Worm (Caenorhabditis elegans): ENCODE results near the gene mff-1.

Gene mff-1

DNA sequence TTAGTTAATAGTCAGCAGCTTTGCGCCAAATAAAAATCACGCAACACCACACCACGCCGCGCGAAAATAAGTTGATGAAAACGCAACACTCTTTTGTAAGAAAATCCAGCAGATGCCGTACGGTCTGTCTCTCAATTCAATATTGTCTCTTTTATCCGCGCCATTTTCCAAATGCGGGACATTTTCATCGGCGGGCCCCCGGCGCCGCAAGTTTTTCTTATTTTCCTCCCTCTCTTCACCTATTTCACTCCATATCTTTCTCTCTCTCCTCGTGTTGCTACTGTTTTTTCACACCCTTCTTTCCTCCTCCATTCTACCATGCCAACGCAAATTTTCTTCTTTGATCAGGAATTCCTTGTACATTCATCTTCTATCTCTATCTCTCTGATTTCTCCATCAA, 19.3 kb upstream of the mff-1 start:
- no peak for TF ChIP-seq mab-5 (tag; optimal IDR thresholded peaks at IDR 0.05)
- TF ChIP-seq ces-1 (GFP tag; optimal IDR thresholded peaks at IDR 0.05) = no peak
- TF ChIP-seq ceh-83 (GFP tag; optimal IDR thresholded peaks at IDR 0.05) = no peak
- no peak for TF ChIP-seq hlh-1 (tag; optimal IDR thresholded peaks at IDR 0.05)
- TF ChIP-seq ham-2 (GFP tag; optimal IDR thresholded peaks at IDR 0.05) = no peak
- no peak for TF ChIP-seq nhr-237 (tag; optimal IDR thresholded peaks at IDR 0.05)

DNA sequence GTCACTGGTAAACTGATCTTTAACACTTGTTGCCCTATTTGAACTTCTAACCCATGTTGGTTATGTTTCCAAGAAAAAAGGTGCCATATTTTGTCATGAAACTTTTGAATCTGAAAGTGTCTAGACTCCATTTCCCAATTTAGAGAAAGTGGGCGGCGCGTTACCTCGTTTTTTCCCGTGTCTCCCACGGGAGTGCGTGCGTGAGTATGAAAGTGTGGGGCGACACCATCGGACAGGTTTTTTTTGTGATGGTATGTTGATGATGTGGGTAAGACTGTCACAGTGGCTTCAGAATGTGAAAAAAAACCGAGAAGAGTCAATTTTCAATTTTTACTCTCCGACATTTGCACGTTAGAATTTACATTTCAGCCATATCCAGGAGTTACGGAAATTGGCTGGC, 18.7 kb upstream of the mff-1 start:
- TF ChIP-seq nhr-76 (tag; optimal IDR thresholded peaks at IDR 0.05) = no peak
- no peak for TF ChIP-seq nhr-28 (tag; optimal IDR thresholded peaks at IDR 0.05)
- no peak for TF ChIP-seq ceh-43 (GFP tag; optimal IDR thresholded peaks at IDR 0.05)
- TF ChIP-seq cnd-1 (tag; optimal IDR thresholded peaks at IDR 0.05) = no peak
- no peak for TF ChIP-seq nhr-237 (tag; optimal IDR thresholded peaks at IDR 0.05)
- no peak for TF ChIP-seq lin-32 (GFP tag; optimal IDR thresholded peaks at IDR 0.05)
- TF ChIP-seq ces-1 (GFP tag; optimal IDR thresholded peaks at IDR 0.05) = no peak
- no peak for TF ChIP-seq nhr-12 (tag; optimal IDR thresholded peaks at IDR 0.05)
- TF ChIP-seq blmp-1 (tag; optimal IDR thresholded peaks at IDR 0.05) = no peak
- no peak for TF ChIP-seq unc-39 (tag; optimal IDR thresholded peaks at IDR 0.05)
- TF ChIP-seq lsy-2 (tag; optimal IDR thresholded peaks at IDR 0.05) = no peak
- no peak for TF ChIP-seq ztf-11 (tag; optimal IDR thresholded peaks at IDR 0.05)
- no peak for TF ChIP-seq sptf-1 (tag; optimal IDR thresholded peaks at IDR 0.05)
- TF ChIP-seq bed-3 (GFP tag; optimal IDR thresholded peaks at IDR 0.05) = no peak
- no peak for TF ChIP-seq mls-2 (tag; optimal IDR thresholded peaks at IDR 0.05)
- no peak for TF ChIP-seq unc-62 (GFP tag; optimal IDR thresholded peaks at IDR 0.05)
- TF ChIP-seq snpc-4 (tag; optimal IDR thresholded peaks at IDR 0.05) = no peak
- TF ChIP-seq unc-120 (tag; optimal IDR thresholded peaks at IDR 0.05; ENCODE audit: poor library complexity, severe bottlenecking) = no peak
- no peak for TF ChIP-seq M03D4.4 (tag; optimal IDR thresholded peaks at IDR 0.05)

DNA sequence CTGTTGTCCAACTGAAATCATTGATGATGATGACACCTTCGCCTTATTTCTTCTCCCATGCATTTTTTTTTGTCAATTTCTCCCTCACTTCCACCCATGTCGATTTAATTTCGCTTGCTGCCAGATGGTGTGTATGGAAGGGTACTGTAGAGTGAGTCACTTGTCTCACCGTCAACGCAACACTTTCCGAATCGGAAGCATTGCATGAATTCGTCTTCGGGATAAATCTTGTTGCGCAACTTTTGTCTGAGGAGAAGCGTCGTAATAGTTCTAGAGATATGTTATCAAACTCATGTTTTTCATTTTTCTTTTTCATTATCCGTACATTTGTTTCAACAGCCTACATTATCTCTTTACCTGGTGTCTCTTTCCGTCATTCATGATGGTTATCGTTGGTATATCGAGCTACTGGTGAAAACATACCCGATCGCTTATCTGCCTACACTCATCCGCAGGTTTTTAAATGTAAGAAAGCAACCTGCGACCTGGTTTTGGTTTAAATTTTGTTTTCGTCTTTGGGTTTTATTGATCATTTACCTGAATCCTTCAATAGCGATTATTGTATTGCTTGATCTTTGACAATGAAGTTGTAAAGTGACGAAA, 17.6 kb upstream of the mff-1 start:
- TF ChIP-seq ham-2 (GFP tag; optimal IDR thresholded peaks at IDR 0.05) = peak; percentile 28
- TF ChIP-seq sem-2 (GFP tag; optimal IDR thresholded peaks at IDR 0.05) = no peak
- no peak for TF ChIP-seq nhr-12 (tag; optimal IDR thresholded peaks at IDR 0.05)
- peak; percentile 91 for TF ChIP-seq elt-1 (tag; optimal IDR thresholded peaks at IDR 0.05; ENCODE audit: borderline replicate concordance, insufficient read depth)
- peak; percentile 86 for TF ChIP-seq zip-8 (tag; optimal IDR thresholded peaks at IDR 0.05)
- TF ChIP-seq ceh-39 (tag; optimal IDR thresholded peaks at IDR 0.05) = no peak

- TF ChIP-seq unc-62 (GFP tag; optimal IDR thresholded peaks at IDR 0.05) (no peak), zip-8 (tag; optimal IDR thresholded peaks at IDR 0.05) (no peak), blmp-1 (tag; optimal IDR thresholded peaks at IDR 0.05) (peak; percentile 88), sem-2 (GFP tag; optimal IDR thresholded peaks at IDR 0.05) (no peak)
Observed at ce11 chrX:13003092-13003491, 16.1 kb upstream of the mff-1 start.

- no peak for TF ChIP-seq snpc-4 (tag; optimal IDR thresholded peaks at IDR 0.05)
- peak; percentile 79 for TF ChIP-seq nhr-2 (tag; optimal IDR thresholded peaks at IDR 0.05)
- TF ChIP-seq unc-62 (GFP tag; optimal IDR thresholded peaks at IDR 0.05) = peak; percentile 37
- TF ChIP-seq zip-8 (tag; optimal IDR thresholded peaks at IDR 0.05) = peak; percentile 76
- TF ChIP-seq elt-1 (tag; optimal IDR thresholded peaks at IDR 0.05; ENCODE audit: borderline replicate concordance, insufficient read depth) = peak; percentile 75
Observed at ce11 chrX:13002322-13002721, 15.3 kb upstream of the mff-1 start.

ce11 chrX:13000837-13001236, 13.8 kb upstream of the mff-1 start:
- TF ChIP-seq flh-1 (GFP tag; optimal IDR thresholded peaks at IDR 0.05) (no peak), nhr-76 (tag; optimal IDR thresholded peaks at IDR 0.05) (no peak), drap-1 (GFP tag; optimal IDR thresholded peaks at IDR 0.05) (no peak), lin-13 (tag; optimal IDR thresholded peaks at IDR 0.05) (no peak), nhr-237 (tag; optimal IDR thresholded peaks at IDR 0.05) (no peak), unc-120 (tag; optimal IDR thresholded peaks at IDR 0.05; ENCODE audit: poor library complexity, severe bottlenecking) (no peak), ham-2 (GFP tag; optimal IDR thresholded peaks at IDR 0.05) (no peak), zip-8 (tag; optimal IDR thresholded peaks at IDR 0.05) (no peak), unc-39 (tag; optimal IDR thresholded peaks at IDR 0.05) (no peak), hlh-1 (tag; optimal IDR thresholded peaks at IDR 0.05) (no peak), ceh-43 (GFP tag; optimal IDR thresholded peaks at IDR 0.05) (no peak), ceh-83 (GFP tag; optimal IDR thresholded peaks at IDR 0.05) (no peak), nhr-12 (tag; optimal IDR thresholded peaks at IDR 0.05) (no peak), mab-5 (tag; optimal IDR thresholded peaks at IDR 0.05) (no peak), cnd-1 (tag; optimal IDR thresholded peaks at IDR 0.05) (no peak), pha-4 (tag; optimal IDR thresholded peaks at IDR 0.05) (no peak), mls-2 (tag; optimal IDR thresholded peaks at IDR 0.05) (no peak), lsy-2 (tag; optimal IDR thresholded peaks at IDR 0.05) (no peak), mep-1 (tag; optimal IDR thresholded peaks at IDR 0.05) (no peak)

All from whole organism, mixed stage, embryonic.